Worm (Caenorhabditis elegans) whole organism, late embryonic: ENCODE results near the gene AC3.12.
A peak's percentile ranks its signal among the peaks of the same experiment; 100 is the strongest.

ENCODE experiments used
- C08G9.2 ChIP-seq: sonication (generic microtip); optimal IDR thresholded peaks from 2 replicates; lab custom pipeline; 2016; ENCODE audit warnings: mild to moderate bottlenecking, missing genetic modification characterization, moderate library complexity, missing compliant biosample characterization
- K02D7.2 ChIP-seq: sonication (generic microtip); optimal IDR thresholded peaks from 2 replicates; lab custom pipeline; 2017; ENCODE audit warnings: mild to moderate bottlenecking, missing genetic modification characterization, missing compliant biosample characterization
- ahr-1 ChIP-seq: sonication (generic microtip); optimal IDR thresholded peaks from 2 replicates; lab custom pipeline; 2016; ENCODE audit warnings: missing genetic modification characterization, missing compliant biosample characterization
- ama-1 ChIP-seq: fragments of 150-350 bp; optimal IDR thresholded peaks from 2 replicates; lab custom pipeline; 2014
- ceh-14 ChIP-seq: sonication (generic microtip); optimal IDR thresholded peaks from 2 replicates; lab custom pipeline; 2016; ENCODE audit warnings: missing genotype, missing genetic modification characterization, missing compliant biosample characterization
- ceh-18 ChIP-seq: sonication (generic microtip); optimal IDR thresholded peaks from 2 replicates; lab custom pipeline; 2016; ENCODE audit warnings: missing genetic modification characterization, missing compliant biosample characterization
- ceh-19 ChIP-seq: fragments of 200-800 bp; sonication (Bioruptor generic); optimal IDR thresholded peaks from 2 replicates; lab custom pipeline; 2018; ENCODE audit warnings: mild to moderate bottlenecking, missing genetic modification characterization, missing compliant biosample characterization
- ceh-24 ChIP-seq: sonication (generic microtip); optimal IDR thresholded peaks from 2 replicates; lab custom pipeline; 2016; ENCODE audit warnings: mild to moderate bottlenecking, missing genetic modification characterization, missing compliant biosample characterization
- ceh-30 ChIP-seq: fragments of 150-350 bp; optimal IDR thresholded peaks from 2 replicates; lab custom pipeline; 2014; ENCODE audit warnings: missing biosample characterization, missing genetic modification characterization
- ceh-31 ChIP-seq: sonication (generic microtip); optimal IDR thresholded peaks from 2 replicates; lab custom pipeline; 2016; ENCODE audit warnings: missing genetic modification characterization, missing compliant biosample characterization
- ceh-45 ChIP-seq: fragments of 200-800 bp; sonication (Bioruptor generic); IDR thresholded peaks from 2 replicates; pipeline ENCODE4 v1.3.6; 2022; ENCODE audit warnings: missing genetic modification reagents, missing genetic modification characterization, missing compliant biosample characterization
- ceh-48 ChIP-seq: sonication (generic microtip); optimal IDR thresholded peaks from 2 replicates; lab custom pipeline; 2016; ENCODE audit warnings: missing genetic modification characterization, inconsistent platforms, missing compliant biosample characterization
- ceh-6 ChIP-seq: fragments of 200-800 bp; sonication (Bioruptor generic); optimal IDR thresholded peaks from 2 replicates; lab custom pipeline; 2018; ENCODE audit warnings: mild to moderate bottlenecking, missing genetic modification characterization, missing compliant biosample characterization
- ceh-9 ChIP-seq: sonication (generic microtip); optimal IDR thresholded peaks from 2 replicates; lab custom pipeline; 2016; ENCODE audit warnings: mild to moderate bottlenecking, missing genetic modification characterization, inconsistent platforms, missing compliant biosample characterization
- che-1 ChIP-seq: sonication (generic microtip); optimal IDR thresholded peaks from 2 replicates; lab custom pipeline; 2016; ENCODE audit warnings: mild to moderate bottlenecking, missing genetic modification characterization, missing compliant biosample characterization
- dmd-4 ChIP-seq: sonication (generic microtip); optimal IDR thresholded peaks from 2 replicates; lab custom pipeline; 2016; ENCODE audit warnings: borderline replicate concordance, missing genetic modification characterization, missing compliant biosample characterization
- dve-1 ChIP-seq: sonication (generic microtip); optimal IDR thresholded peaks from 2 replicates; lab custom pipeline; 2017; ENCODE audit warnings: antibody characterized with exemption, mild to moderate bottlenecking, missing genetic modification characterization, missing compliant biosample characterization
- elt-2 ChIP-seq: sonication (generic microtip); optimal IDR thresholded peaks from 2 replicates; lab custom pipeline; 2016; ENCODE audit warnings: missing genetic modification reagents, missing genetic modification characterization, missing compliant biosample characterization
- elt-4 ChIP-seq: sonication (generic microtip); optimal IDR thresholded peaks from 2 replicates; lab custom pipeline; 2016; ENCODE audit warnings: missing genetic modification characterization, missing compliant biosample characterization
- ets-4 ChIP-seq: sonication (generic microtip); optimal IDR thresholded peaks from 2 replicates; lab custom pipeline; 2016; ENCODE audit warnings: missing genetic modification characterization, missing compliant biosample characterization
- eyg-1 ChIP-seq: sonication (generic microtip); optimal IDR thresholded peaks from 2 replicates; lab custom pipeline; 2016; ENCODE audit warnings: missing genotype, missing genetic modification characterization, missing compliant biosample characterization
- fax-1 ChIP-seq: sonication (generic microtip); optimal IDR thresholded peaks from 2 replicates; lab custom pipeline; 2016; ENCODE audit warnings: missing genotype, missing genetic modification characterization, missing compliant biosample characterization
- hlh-15 ChIP-seq: sonication (generic microtip); optimal IDR thresholded peaks from 2 replicates; lab custom pipeline; 2016; ENCODE audit warnings: missing genetic modification characterization, missing compliant biosample characterization
- lim-6 ChIP-seq: sonication (generic microtip); optimal IDR thresholded peaks from 2 replicates; lab custom pipeline; 2016; ENCODE audit warnings: missing genetic modification characterization, missing compliant biosample characterization
- madf-2 ChIP-seq: sonication (generic microtip); optimal IDR thresholded peaks from 2 replicates; lab custom pipeline; 2017; ENCODE audit warnings: missing genetic modification characterization, missing compliant biosample characterization
- nfya-1 ChIP-seq: sonication (generic microtip); optimal IDR thresholded peaks from 2 replicates; lab custom pipeline; 2017; ENCODE audit warnings: missing genetic modification characterization, mild to moderate bottlenecking, missing compliant biosample characterization, antibody characterized with exemption, moderate library complexity
- nhr-11 ChIP-seq: fragments of 150-350 bp; optimal IDR thresholded peaks from 2 replicates; lab custom pipeline; 2014; ENCODE audit warnings: missing biosample characterization, missing genetic modification characterization
- npax-4 ChIP-seq: sonication (generic microtip); optimal IDR thresholded peaks from 2 replicates; lab custom pipeline; 2016; ENCODE audit warnings: missing genetic modification characterization, missing compliant biosample characterization
- pag-3 ChIP-seq: sonication (generic microtip); optimal IDR thresholded peaks from 2 replicates; lab custom pipeline; 2016; ENCODE audit warnings: missing compliant biosample characterization, missing genetic modification characterization, borderline replicate concordance
- pat-9 ChIP-seq: fragments of 200-800 bp; sonication (Bioruptor generic); optimal IDR thresholded peaks from 2 replicates; lab custom pipeline; 2018; ENCODE audit warnings: mild to moderate bottlenecking, missing genetic modification characterization, moderate library complexity, missing compliant biosample characterization
- pax-1 ChIP-seq: fragments of 150-350 bp; optimal IDR thresholded peaks from 2 replicates; lab custom pipeline; 2014; ENCODE audit warnings: missing biosample characterization, missing genetic modification characterization
- pha-2 ChIP-seq: sonication (generic microtip); optimal IDR thresholded peaks from 2 replicates; lab custom pipeline; 2017; ENCODE audit warnings: mild to moderate bottlenecking, missing genetic modification characterization, missing compliant biosample characterization
- pqm-1 ChIP-seq: sonication (generic microtip); optimal IDR thresholded peaks from 2 replicates; lab custom pipeline; 2016; ENCODE audit warnings: missing genetic modification characterization, missing compliant biosample characterization
- pros-1 ChIP-seq: fragments of 150-350 bp; optimal IDR thresholded peaks from 2 replicates; lab custom pipeline; 2014; ENCODE audit warnings: missing biosample characterization, missing genetic modification reagents, missing genetic modification characterization
- sox-2 ChIP-seq: fragments of 200-800 bp; sonication (Bioruptor generic); IDR thresholded peaks from 2 replicates; pipeline ENCODE4 v1.3.6; 2022; ENCODE audit warnings: missing genetic modification reagents, missing genetic modification characterization, missing compliant biosample characterization
- sox-4 ChIP-seq: sonication (generic microtip); optimal IDR thresholded peaks from 2 replicates; lab custom pipeline; 2017; ENCODE audit warnings: mild to moderate bottlenecking, missing genetic modification characterization, inconsistent platforms, missing compliant biosample characterization
- syd-9 ChIP-seq: sonication (generic microtip); optimal IDR thresholded peaks from 2 replicates; lab custom pipeline; 2016; ENCODE audit warnings: mild to moderate bottlenecking, missing genetic modification characterization, moderate library complexity, missing compliant biosample characterization
- tbx-2 ChIP-seq: sonication (generic microtip); optimal IDR thresholded peaks from 2 replicates; lab custom pipeline; 2016; ENCODE audit warnings: missing genetic modification characterization, missing compliant biosample characterization
- tbx-7 ChIP-seq: sonication (generic microtip); optimal IDR thresholded peaks from 2 replicates; lab custom pipeline; 2016; ENCODE audit warnings: missing genotype, missing genetic modification characterization, missing compliant biosample characterization
- ttx-3 ChIP-seq: sonication (generic microtip); optimal IDR thresholded peaks from 2 replicates; lab custom pipeline; 2016; ENCODE audit warnings: missing genetic modification reagents, missing genetic modification characterization, missing compliant biosample characterization
- unc-42 ChIP-seq: sonication (generic microtip); optimal IDR thresholded peaks from 2 replicates; lab custom pipeline; 2016; ENCODE audit warnings: missing genotype, missing genetic modification characterization, missing compliant biosample characterization
- zip-5 ChIP-seq: sonication (generic microtip); optimal IDR thresholded peaks from 2 replicates; lab custom pipeline; 2016; ENCODE audit warnings: missing genetic modification characterization, missing compliant biosample characterization
- ztf-16 ChIP-seq: sonication (generic microtip); optimal IDR thresholded peaks from 2 replicates; lab custom pipeline; 2017; ENCODE audit warnings: missing genetic modification characterization, missing compliant biosample characterization

AC3.12 gene

DNA sequence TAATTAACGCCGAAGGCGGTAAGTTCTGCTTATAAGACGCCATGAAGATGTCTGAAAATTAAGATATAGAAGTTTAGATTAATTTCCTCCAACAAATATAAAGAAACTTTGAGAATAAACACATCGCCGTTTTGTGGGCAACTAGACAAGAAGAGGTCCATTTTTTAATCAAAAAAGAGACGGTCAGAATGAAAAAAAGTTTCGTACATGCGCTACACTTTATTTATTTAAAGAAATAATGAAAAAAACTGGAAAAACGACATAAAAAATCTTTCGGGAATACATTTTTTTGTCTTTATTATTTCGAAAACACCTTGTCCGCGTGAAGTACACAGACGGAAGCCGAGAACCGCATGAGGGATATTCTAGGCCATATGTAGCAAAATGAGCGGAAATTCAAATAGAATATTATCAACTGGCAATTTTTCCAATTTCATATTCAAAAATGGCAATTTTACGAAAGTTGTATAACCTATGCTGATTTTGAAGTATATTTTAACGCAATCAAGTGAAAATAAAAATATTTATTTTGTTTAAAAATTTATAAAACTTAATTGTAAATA is 23.3 kb downstream of the AC3.12 start, which contains the start of gene sluh-7 (continued):
- TF ChIP-seq ceh-9 (tag; lab: Kevin White, UChicago) (no peak), ceh-48 (no peak), fax-1 (tag; lab: Kevin White, UChicago) (peak; percentile 74), madf-2 (no peak), elt-2 (tag; lab: Kevin White, UChicago) (peak; percentile 71), elt-4 (tag; lab: Kevin White, UChicago) (no peak), ceh-14 (tag; lab: Kevin White, UChicago) (peak; percentile 73), ceh-18 (peak; percentile 32), pros-1 (no peak), ceh-6 (no peak), pag-3 (no peak), K02D7.2 (tag; lab: Kevin White, UChicago) (no peak), ceh-45 (no peak), ceh-31 (tag; lab: Kevin White, UChicago) (peak; percentile 96), ama-1 (no peak), pat-9 (tag; lab: Kevin White, UChicago) (no peak), dmd-4 (no peak), ceh-30 (tag; lab: Kevin White, UChicago) (no peak), zip-5 (peak; percentile 90), nhr-11 (tag; lab: Kevin White, UChicago) (no peak), pqm-1 (tag; lab: Kevin White, UChicago) (no peak), dve-1 (tag; lab: Kevin White, UChicago) (no peak), ahr-1 (tag; lab: Kevin White, UChicago) (peak; percentile 52), C08G9.2 (tag; lab: Kevin White, UChicago) (peak; percentile 98), ets-4 (tag; lab: Kevin White, UChicago) (peak; percentile 90), ztf-16 (tag; lab: Kevin White, UChicago) (peak; percentile 37), npax-4 (tag; lab: Kevin White, UChicago) (no peak), pax-1 (tag; lab: Kevin White, UChicago) (no peak), sox-2 (GFP tag; lab: Robert Waterston, UW) (no peak), syd-9 (tag; lab: Kevin White, UChicago) (no peak), hlh-15 (peak; percentile 48), ceh-24 (tag; lab: Kevin White, UChicago) (no peak), che-1 (tag; lab: Kevin White, UChicago) (no peak), sox-4 (tag; lab: Kevin White, UChicago) (no peak), tbx-7 (tag; lab: Kevin White, UChicago) (peak; percentile 93)

- TF ChIP-seq nfya-1 (tag; lab: Kevin White, UChicago) = peak; percentile 58
- peak; percentile 7 for TF ChIP-seq unc-42 (tag; lab: Kevin White, UChicago)
- peak; percentile 8 for TF ChIP-seq tbx-7 (tag; lab: Kevin White, UChicago)
- TF ChIP-seq ceh-31 (tag; lab: Kevin White, UChicago) = peak; percentile 48
- TF ChIP-seq tbx-2 (tag; lab: Kevin White, UChicago) = peak; percentile 15
- TF ChIP-seq pax-1 (tag; lab: Kevin White, UChicago) = no peak
- TF ChIP-seq che-1 (tag; lab: Kevin White, UChicago) = no peak
Observed at ce11 chrV:10352928-10353427, 26.2 kb downstream of the AC3.12 start, which contains the start of gene nol-56. TSS of gene nol-56 (minus strand) at chrV:10352978.

ce11 chrV:10350054-10350453 is 29.1 kb downstream of the AC3.12 start, which contains the start of gene K07C5.9:
TSS of gene K07C5.9 (minus strand) at chrV:10350154.
- no peak for TF ChIP-seq ceh-45
- TF ChIP-seq tbx-2 (tag; lab: Kevin White, UChicago) = no peak
- TF ChIP-seq nhr-11 (tag; lab: Kevin White, UChicago) = no peak
- TF ChIP-seq dve-1 (tag; lab: Kevin White, UChicago) = no peak
- TF ChIP-seq ahr-1 (tag; lab: Kevin White, UChicago) = no peak
- TF ChIP-seq pha-2 (tag; lab: Kevin White, UChicago) = no peak
- no peak for TF ChIP-seq zip-5
- no peak for TF ChIP-seq ama-1
- no peak for TF ChIP-seq pqm-1 (tag; lab: Kevin White, UChicago)
- no peak for TF ChIP-seq lim-6
- no peak for TF ChIP-seq ttx-3 (tag; lab: Kevin White, UChicago)
- TF ChIP-seq che-1 (tag; lab: Kevin White, UChicago) = no peak
- TF ChIP-seq pat-9 (tag; lab: Kevin White, UChicago) = no peak
- TF ChIP-seq eyg-1 (tag; lab: Kevin White, UChicago) = no peak
- no peak for TF ChIP-seq ceh-19 (GFP tag; lab: Kevin White, UChicago)
- TF ChIP-seq unc-42 (tag; lab: Kevin White, UChicago) = no peak
